Fruit fly (Drosophila melanogaster): Measurements from ENCODE around the gene TwdlQ.

The TwdlQ gene

dm6 chr3R:26656140-26656539 is 37.2 kb downstream of the TwdlQ start, which contains the start of gene Tb:
TSS of gene Tb (plus strand) at chr3R:26656440.
- no peak for TF ChIP-seq CG17801 (GFP tag; optimal IDR thresholded peaks at IDR 0.05; ENCODE audit: partially characterized antibody)

dm6 chr3R:26655416-26655945 is 37.9 kb downstream of the TwdlQ start:
- TF ChIP-seq CG17801 (GFP tag; optimal IDR thresholded peaks at IDR 0.05; ENCODE audit: partially characterized antibody), result no peak

- no peak for TF ChIP-seq CG17801 (GFP tag; optimal IDR thresholded peaks at IDR 0.05; ENCODE audit: partially characterized antibody)
Observed at dm6 chr3R:26654594-26654993, 38.8 kb downstream of the TwdlQ start.

Measured in ovary, adult (tissue).